Fruit fly (Drosophila melanogaster) whole organism, embryonic: Measurements from ENCODE around the gene Irk1.

Experiments
- Ada2b ChIP-seq: fragments of 200-800 bp; sonication (Bioruptor generic); IDR thresholded peaks from 2 replicates; pipeline ENCODE4 v1.3.6; 2022; ENCODE audit warnings: missing biosample characterization, missing genetic modification characterization
- Adf1 ChIP-seq: fragments of 200-800 bp; sonication (Bioruptor generic); IDR thresholded peaks from 2 replicates; pipeline ENCODE4 v1.3.6; 2022; ENCODE audit warnings: missing biosample characterization, missing genetic modification characterization
- Aef1 ChIP-seq: fragments of 200-800 bp; sonication (Bioruptor generic); IDR thresholded peaks from 3 replicates; pipeline ENCODE4 v1.3.6; 2022; ENCODE audit warnings: missing biosample characterization, missing genetic modification characterization
- CG1024 ChIP-seq: fragments of 200-800 bp; sonication (Bioruptor generic); IDR thresholded peaks from 2 replicates; pipeline ENCODE4 v1.3.6; 2022; ENCODE audit warnings: missing biosample characterization, missing genetic modification characterization
- CG10431 ChIP-seq: fragments of 200-800 bp; sonication (Bioruptor generic); optimal IDR thresholded peaks from 3 replicates; lab custom pipeline; 2018; ENCODE audit warnings: missing biosample characterization, mild to moderate bottlenecking, missing genetic modification characterization
- CG11085 ChIP-seq: fragments of 200-800 bp; sonication (Bioruptor generic); IDR thresholded peaks from 2 replicates; pipeline ENCODE4 v1.3.6; 2022; ENCODE audit warnings: missing biosample characterization, missing genetic modification characterization
- CG11093 ChIP-seq: fragments of 200-800 bp; sonication (Bioruptor generic); IDR thresholded peaks from 3 replicates; pipeline ENCODE4 v1.3.6; 2022; ENCODE audit warnings: missing biosample characterization, missing genetic modification characterization
- CG11247 ChIP-seq: fragments of 200-800 bp; sonication (Bioruptor generic); IDR thresholded peaks from 2 replicates; pipeline ENCODE4 v1.3.6; 2022; ENCODE audit warnings: missing biosample characterization, missing genetic modification characterization
- CG11456 ChIP-seq: fragments of 200-800 bp; sonication (Bioruptor generic); IDR thresholded peaks from 3 replicates; pipeline ENCODE4 v1.3.6; 2022; ENCODE audit warnings: missing biosample characterization, missing genetic modification characterization
- CG11695 ChIP-seq: fragments of 200-800 bp; sonication (Bioruptor generic); IDR thresholded peaks from 3 replicates; pipeline ENCODE4 v1.3.6; 2022; ENCODE audit warnings: missing biosample characterization, missing genetic modification characterization
- CG11696 ChIP-seq: fragments of 200-800 bp; sonication (Bioruptor generic); IDR thresholded peaks from 2 replicates; pipeline ENCODE4 v1.3.6; 2022; ENCODE audit warnings: missing biosample characterization, missing genetic modification characterization
- CG14667 ChIP-seq: fragments of 200-800 bp; sonication (Bioruptor generic); IDR thresholded peaks from 2 replicates; pipeline ENCODE4 v1.3.6; 2022; ENCODE audit warnings: missing biosample characterization, missing genetic modification characterization
- CG17328 ChIP-seq: fragments of 200-800 bp; sonication (Bioruptor generic); IDR thresholded peaks from 2 replicates; pipeline ENCODE4 v1.3.6; 2022; ENCODE audit warnings: missing biosample characterization, missing genetic modification characterization
- CG18619 ChIP-seq: fragments of 200-800 bp; sonication (Bioruptor generic); optimal IDR thresholded peaks from 3 replicates; lab custom pipeline; 2017; ENCODE audit warnings: missing biosample characterization, mild to moderate bottlenecking, missing genetic modification characterization
- CG6765 ChIP-seq: fragments of 200-800 bp; sonication (Bioruptor generic); optimal IDR thresholded peaks from 3 replicates; lab custom pipeline; 2017; ENCODE audit warnings: missing biosample characterization, mild to moderate bottlenecking, missing genetic modification characterization
- CG7987 ChIP-seq: fragments of 200-800 bp; sonication (Bioruptor generic); optimal IDR thresholded peaks from 2 replicates; lab custom pipeline; 2018; ENCODE audit warnings: missing biosample characterization, mild to moderate bottlenecking, missing genetic modification characterization, moderate library complexity
- CG8359 ChIP-seq: fragments of 200-800 bp; sonication (Bioruptor generic); optimal IDR thresholded peaks from 2 replicates; lab custom pipeline; 2017; ENCODE audit warnings: missing biosample characterization, mild to moderate bottlenecking, missing genetic modification characterization, borderline replicate concordance
- CG8478 ChIP-seq: fragments of >200 bp; optimal IDR thresholded peaks from 2 replicates; lab custom pipeline; 2018
- CG8924 ChIP-seq: fragments of 200-800 bp; optimal IDR thresholded peaks from 3 replicates; lab custom pipeline; 2019; ENCODE audit warnings: missing biosample characterization, mild to moderate bottlenecking, missing genetic modification characterization, moderate library complexity
- CG8944 ChIP-seq: fragments of 200-800 bp; sonication (Bioruptor generic); optimal IDR thresholded peaks from 3 replicates; lab custom pipeline; 2016; ENCODE audit warnings: missing biosample characterization, missing genetic modification characterization
- CG9727 ChIP-seq: fragments of 200-800 bp; sonication (Bioruptor generic); optimal IDR thresholded peaks from 3 replicates; lab custom pipeline; 2017; ENCODE audit warnings: missing biosample characterization, mild to moderate bottlenecking, missing genetic modification characterization
- CG9797 ChIP-seq: fragments of 200-800 bp; sonication (Bioruptor generic); optimal IDR thresholded peaks from 3 replicates; lab custom pipeline; 2018; ENCODE audit warnings: missing biosample characterization, mild to moderate bottlenecking, missing genetic modification characterization
- CG9817 ChIP-seq: fragments of 200-800 bp; sonication (Bioruptor generic); optimal IDR thresholded peaks from 2 replicates; lab custom pipeline; 2018; ENCODE audit warnings: missing biosample characterization, mild to moderate bottlenecking, missing genetic modification characterization, moderate library complexity
- D ChIP-seq, 2 experiments: fragments of 200-800 bp in 1 of 2; fragments of >200 bp in 1 of 2; sonication (Bioruptor generic) in 1 of 2; optimal IDR thresholded peaks; 2 replicates in 1 of 2; 3 replicates in 1 of 2; lab custom pipeline; 2017; ENCODE audit warnings: mild to moderate bottlenecking in 1 of 2, missing biosample characterization in 1 of 2, missing genetic modification characterization in 1 of 2, missing genetic modification reagents in 1 of 2
- Dek ChIP-seq: fragments of 200-800 bp; sonication (Bioruptor generic); optimal IDR thresholded peaks from 3 replicates; lab custom pipeline; 2019; ENCODE audit warnings: missing biosample characterization, mild to moderate bottlenecking, missing genetic modification characterization, moderate library complexity
- E2f1 ChIP-seq: fragments of 200-800 bp; sonication (Bioruptor generic); IDR thresholded peaks from 2 replicates; pipeline ENCODE4 v1.3.6; 2022; ENCODE audit warnings: missing biosample characterization, missing genetic modification characterization
- Gug ChIP-seq: fragments of 200-800 bp; sonication (Bioruptor generic); IDR thresholded peaks from 4 replicates; pipeline ENCODE4 v1.3.6; 2022; ENCODE audit warnings: missing biosample characterization, missing genetic modification characterization
- Nf-YA ChIP-seq: fragments of 200-800 bp; sonication (Bioruptor generic); IDR thresholded peaks from 2 replicates; pipeline ENCODE4 v1.3.6; 2022; ENCODE audit warnings: missing biosample characterization, missing genetic modification characterization
- Ravus ChIP-seq: fragments of 200-800 bp; sonication (Bioruptor generic); IDR thresholded peaks from 2 replicates; pipeline ENCODE4 v1.3.6; 2022; ENCODE audit warnings: missing biosample characterization, missing genetic modification characterization
- al ChIP-seq: fragments of 200-800 bp; sonication (Bioruptor generic); IDR thresholded peaks from 2 replicates; pipeline ENCODE4 v1.3.6; 2022; ENCODE audit warnings: missing biosample characterization, missing genetic modification characterization
- bowl ChIP-seq: fragments of 200-800 bp; sonication (Bioruptor generic); IDR thresholded peaks from 2 replicates; pipeline ENCODE4 v1.3.6; 2022; ENCODE audit warnings: missing biosample characterization, missing genetic modification characterization
- chinmo ChIP-seq: fragments of 200-800 bp; sonication (Bioruptor generic); IDR thresholded peaks from 4 replicates; pipeline ENCODE4 v1.3.6; 2022; ENCODE audit warnings: missing biosample characterization, missing genetic modification characterization; ENCODE audit not compliant: partially characterized antibody
- fd3F ChIP-seq: fragments of 200-800 bp; sonication (Bioruptor generic); optimal IDR thresholded peaks from 2 replicates; lab custom pipeline; 2018; ENCODE audit warnings: missing biosample characterization, mild to moderate bottlenecking, missing genetic modification characterization, moderate library complexity
- fru ChIP-seq: fragments of >200 bp; optimal IDR thresholded peaks from 2 replicates; lab custom pipeline; 2017
- gce ChIP-seq: fragments of 200-800 bp; sonication (Bioruptor generic); IDR thresholded peaks from 3 replicates; pipeline ENCODE4 v1.3.6; 2022; ENCODE audit warnings: missing biosample characterization, missing genetic modification characterization
- gro ChIP-seq: fragments of 200-800 bp; sonication (Bioruptor generic); optimal IDR thresholded peaks from 2 replicates; lab custom pipeline; 2016; ENCODE audit warnings: missing biosample characterization, missing genetic modification characterization
- gsb ChIP-seq: fragments of 200-800 bp; sonication (Bioruptor generic); IDR thresholded peaks from 2 replicates; pipeline ENCODE4 v1.3.6; 2022; ENCODE audit warnings: missing biosample characterization, missing genetic modification characterization
- her ChIP-seq: fragments of 200-800 bp; sonication (Bioruptor generic); optimal IDR thresholded peaks from 2 replicates; lab custom pipeline; 2016; ENCODE audit warnings: missing biosample characterization, missing genetic modification characterization
- hkb ChIP-seq, 2 experiments: fragments of 200-800 bp in 1 of 2; fragments of >200 bp in 1 of 2; sonication (Bioruptor generic) in 1 of 2; IDR thresholded peaks in 1 of 2; optimal IDR thresholded peaks in 1 of 2; 2 replicates each; pipeline versions ENCODE4 v1.3.6 to Lab custom; 2017 to 2022; ENCODE audit warnings: missing biosample characterization in 1 of 2, missing genetic modification characterization in 1 of 2
- ken ChIP-seq: fragments of 200-800 bp; sonication (Bioruptor generic); IDR thresholded peaks from 3 replicates; pipeline ENCODE4 v1.3.6; 2022; ENCODE audit warnings: missing biosample characterization, missing genetic modification characterization
- nerfin-2 ChIP-seq: fragments of 200-800 bp; sonication (Bioruptor generic); IDR thresholded peaks from 2 replicates; pipeline ENCODE4 v1.3.6; 2022; ENCODE audit warnings: missing biosample characterization, missing genetic modification characterization; ENCODE audit not compliant: partially characterized antibody
- nom ChIP-seq: fragments of 200-800 bp; sonication (Bioruptor generic); optimal IDR thresholded peaks from 2 replicates; lab custom pipeline; 2017; ENCODE audit warnings: missing biosample characterization, missing genetic modification characterization, mild to moderate bottlenecking, moderate library complexity, missing genetic modification reagents
- pum ChIP-seq: fragments of 200-800 bp; sonication (Bioruptor generic); optimal IDR thresholded peaks from 2 replicates; lab custom pipeline; 2016; ENCODE audit warnings: missing biosample characterization, missing genetic modification characterization
- sc ChIP-seq, 3 experiments: fragments of >200 bp in 2 of 3; fragments of 200-800 bp in 1 of 3; sonication (Bioruptor generic) in 1 of 3; optimal IDR thresholded peaks; 2 replicates in 2 of 3; 3 replicates in 1 of 3; lab custom pipeline; 2017; ENCODE audit warnings: mild to moderate bottlenecking in 1 of 3, missing biosample characterization in 1 of 3, missing genetic modification characterization in 1 of 3, missing genetic modification reagents in 1 of 3
- seq ChIP-seq: fragments of 200-800 bp; sonication (Bioruptor generic); IDR thresholded peaks from 2 replicates; pipeline ENCODE4 v1.3.6; 2022; ENCODE audit warnings: missing biosample characterization, missing genetic modification characterization
- sim ChIP-seq: fragments of 200-800 bp; sonication (Bioruptor generic); IDR thresholded peaks from 2 replicates; pipeline ENCODE4 v1.3.6; 2022; ENCODE audit warnings: missing biosample characterization, missing genetic modification characterization
- slp2 ChIP-seq: fragments of 200-800 bp; sonication (Bioruptor generic); optimal IDR thresholded peaks from 2 replicates; lab custom pipeline; 2016; ENCODE audit warnings: missing biosample characterization, missing genetic modification characterization
- sr ChIP-seq: fragments of 200-800 bp; sonication (Bioruptor generic); IDR thresholded peaks from 3 replicates; pipeline ENCODE4 v1.3.6; 2022; ENCODE audit warnings: missing biosample characterization, missing genetic modification characterization
- tll ChIP-seq, 2 experiments: fragments of 200-800 bp in 1 of 2; fragments of >200 bp in 1 of 2; sonication (Bioruptor generic) in 1 of 2; optimal IDR thresholded peaks; 2 replicates each; lab custom pipeline; 2017 to 2019; ENCODE audit warnings: missing biosample characterization in 2 of 2, missing genetic modification characterization in 2 of 2, mild to moderate bottlenecking in 1 of 2, moderate library complexity in 1 of 2
- vnd ChIP-seq: fragments of 200-800 bp; sonication (Bioruptor generic); IDR thresholded peaks from 3 replicates; pipeline ENCODE4 v1.3.6; 2022; ENCODE audit warnings: missing biosample characterization, missing genetic modification characterization; ENCODE audit not compliant: partially characterized antibody

Irk1 gene

dm6 chr3R:23175376-23175775, 7.3 kb downstream of the Irk1 start (continued):
- no peak for TF ChIP-seq D (optimal IDR thresholded peaks at IDR 0.05; lab: Kevin White, UChicago)
- TF ChIP-seq D (GFP tag; optimal IDR thresholded peaks at IDR 0.05; lab: Kevin White, UChicago) = peak; percentile 89
- TF ChIP-seq bowl (GFP tag; lab: Robert Waterston, UW) = peak; percentile 76
- TF ChIP-seq CG11696 (GFP tag; lab: Robert Waterston, UW) = peak; percentile 79
- TF ChIP-seq al (GFP tag; lab: Robert Waterston, UW) = peak; percentile 64
- peak; percentile 73 for TF ChIP-seq sim
- TF ChIP-seq Nf-YA (GFP tag; lab: Robert Waterston, UW) = peak; percentile 91
- TF ChIP-seq CG18619 (GFP tag; lab: Kevin White, UChicago) = peak; percentile 77
- TF ChIP-seq vnd (GFP tag; lab: Robert Waterston, UW) = no peak
- TF ChIP-seq CG8924 (tag; lab: Kevin White, UChicago) = peak; percentile 94
- TF ChIP-seq slp2 (GFP tag; lab: Kevin White, UChicago) = peak; percentile 85
- TF ChIP-seq fd3F = peak; percentile 52
- TF ChIP-seq CG11247 (GFP tag; lab: Robert Waterston, UW) = peak; percentile 80
- TF ChIP-seq CG6765 = peak; percentile 63
- TF ChIP-seq CG9817 (tag; lab: Kevin White, UChicago) = peak; percentile 83
- TF ChIP-seq fru (lab: Kevin White, UChicago) = no peak
- TF ChIP-seq Ravus (GFP tag; lab: Robert Waterston, UW) = peak; percentile 74
- no peak for TF ChIP-seq CG8478 (lab: Kevin White, UChicago)
- peak; percentile 75; the same call in 1 of the 2 replicates for TF ChIP-seq gsb (GFP tag; lab: Robert Waterston, UW)
- peak; percentile 80 for TF ChIP-seq CG1024 (GFP tag; lab: Robert Waterston, UW)
- peak; percentile 56 for TF ChIP-seq nom (GFP tag; lab: Kevin White, UChicago)
- TF ChIP-seq Adf1 (GFP tag; lab: Robert Waterston, UW) = peak; percentile 41; the same call in 1 of the 2 replicates
- no peak for TF ChIP-seq tll (GFP tag; optimal IDR thresholded peaks at IDR 0.05; lab: Kevin White, UChicago)
- no peak for TF ChIP-seq hkb (optimal IDR thresholded peaks at IDR 0.05; lab: Kevin White, UChicago)
- TF ChIP-seq hkb (GFP tag; IDR thresholded peaks at IDR 0.05; lab: Robert Waterston, UW) = peak; percentile 94
- TF ChIP-seq ken (GFP tag; lab: Robert Waterston, UW) = peak; percentile 87
- TF ChIP-seq Ada2b = peak; percentile 94
- TF ChIP-seq gro (GFP tag; lab: Kevin White, UChicago) = peak; percentile 26
- TF ChIP-seq CG9797 (GFP tag; lab: Kevin White, UChicago) = no peak
- TF ChIP-seq CG11085 (GFP tag; lab: Robert Waterston, UW) = peak; percentile 60
- peak; percentile 86 for TF ChIP-seq CG11093 (GFP tag; lab: Robert Waterston, UW)
- peak; percentile 89 for TF ChIP-seq gce
- peak; percentile 52 for TF ChIP-seq CG10431 (GFP tag; lab: Kevin White, UChicago)
- TF ChIP-seq CG17328 (GFP tag; lab: Robert Waterston, UW) = peak; percentile 95
- TF ChIP-seq pum = peak; percentile 92
- TF ChIP-seq CG11695 (GFP tag; lab: Robert Waterston, UW) = peak; percentile 85
- TF ChIP-seq chinmo (GFP tag; lab: Robert Waterston, UW) = no peak
- TF ChIP-seq CG9727 = peak; percentile 90
- TF ChIP-seq sc (optimal IDR thresholded peaks at IDR 0.05; lab: Kevin White, UChicago) = no peak
- TF ChIP-seq sc (GFP tag; optimal IDR thresholded peaks at IDR 0.05; lab: Kevin White, UChicago) = peak; percentile 88
- TF ChIP-seq CG8359 (GFP tag; lab: Kevin White, UChicago) = peak; percentile 82
- peak; percentile 86 for TF ChIP-seq Aef1
- peak; percentile 86 for TF ChIP-seq CG14667 (GFP tag; lab: Robert Waterston, UW)
- peak; percentile 86 for TF ChIP-seq CG8944 (GFP tag; lab: Kevin White, UChicago)
- TF ChIP-seq CG7987 = peak; percentile 44
- TF ChIP-seq CG11456 = peak; percentile 88
- TF ChIP-seq seq (GFP tag; lab: Robert Waterston, UW) = peak; percentile 86
- TF ChIP-seq E2f1 (GFP tag; lab: Robert Waterston, UW) = peak; percentile 85
- peak; percentile 67 for TF ChIP-seq her (GFP tag; lab: Kevin White, UChicago)
- peak; percentile 74 for TF ChIP-seq Gug (GFP tag; lab: Robert Waterston, UW)
- TF ChIP-seq sr (GFP tag; lab: Robert Waterston, UW) = peak; percentile 66
- TF ChIP-seq nerfin-2 (GFP tag; lab: Robert Waterston, UW) = no peak
- TF ChIP-seq Dek (tag; lab: Kevin White, UChicago) = peak; percentile 78
